Worm (Caenorhabditis elegans) whole organism, young adult: ENCODE data around the gene srx-82.

Source experiments
- ZK185.1 ChIP-seq: sonication (generic microtip); optimal IDR thresholded peaks from 2 replicates; lab custom pipeline; 2016; ENCODE audit warnings: mild to moderate bottlenecking, missing genetic modification characterization, missing compliant biosample characterization; ENCODE audit not compliant: poor library complexity, severe bottlenecking
- ceh-100 ChIP-seq: fragments of 200-800 bp; sonication (Bioruptor generic); IDR thresholded peaks from 2 replicates; pipeline ENCODE4 v1.3.6; 2022; ENCODE audit warnings: missing genetic modification reagents, missing genetic modification characterization, missing compliant biosample characterization
- chd-7 ChIP-seq: sonication (generic microtip); optimal IDR thresholded peaks from 2 replicates; lab custom pipeline; 2016; ENCODE audit warnings: mild to moderate bottlenecking, missing genetic modification characterization, moderate library complexity, missing compliant biosample characterization
- hrde-1 ChIP-seq: sonication (generic microtip); optimal IDR thresholded peaks from 2 replicates; lab custom pipeline; 2016; ENCODE audit warnings: missing genetic modification characterization, mild to moderate bottlenecking, missing compliant biosample characterization, moderate library complexity, missing genotype, missing genetic modification reagents, borderline replicate concordance
- lin-26 ChIP-seq: fragments of 200-800 bp; sonication (Bioruptor generic); IDR thresholded peaks from 2 replicates; pipeline ENCODE4 v1.3.6; 2022; ENCODE audit warnings: missing genetic modification reagents, missing genetic modification characterization, missing compliant biosample characterization
- madf-3 ChIP-seq: fragments of 200-800 bp; sonication (Bioruptor generic); IDR thresholded peaks from 2 replicates; pipeline ENCODE4 v1.3.6; 2022; ENCODE audit warnings: missing genetic modification reagents, missing genetic modification characterization, missing compliant biosample characterization
- nhr-90 ChIP-seq: sonication (generic microtip); optimal IDR thresholded peaks from 2 replicates; lab custom pipeline; 2016; ENCODE audit warnings: missing genotype, mild to moderate bottlenecking, missing genetic modification characterization, missing compliant biosample characterization

DNA sequence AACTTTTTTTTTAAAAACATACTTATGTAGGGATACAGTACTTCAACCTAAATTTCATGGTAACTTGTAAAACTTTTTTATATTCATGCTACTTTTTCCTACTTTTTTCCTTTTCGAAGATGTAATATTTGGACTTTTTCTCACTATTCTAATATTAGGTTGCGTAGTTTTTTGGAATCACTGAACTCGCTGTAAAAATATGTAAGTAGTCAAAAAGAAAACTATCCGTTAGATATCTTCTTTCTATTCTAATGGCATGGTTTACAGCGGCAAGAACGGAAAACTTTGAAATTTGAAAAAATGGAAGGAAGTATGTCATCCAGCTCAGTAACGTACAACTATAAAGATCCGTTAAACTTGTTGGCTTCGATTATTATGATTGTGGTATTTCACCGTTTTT is at the start of gene srx-82:
- TF ChIP-seq ceh-100 (GFP tag; lab: Robert Waterston, UW) = no peak
- no peak for TF ChIP-seq nhr-90
- no peak for TF ChIP-seq hrde-1 (tag; lab: Kevin White, UChicago)
- no peak for TF ChIP-seq chd-7
- TF ChIP-seq ZK185.1 = no peak
- no peak for TF ChIP-seq lin-26 (GFP tag; lab: Robert Waterston, UW)
- TF ChIP-seq madf-3 (GFP tag; lab: Robert Waterston, UW) = no peak
